Worm (Caenorhabditis elegans) whole organism, L4 larva: ENCODE measurements around the gene T26H5.11.

Experiments
- F26F4.8 ChIP-seq: fragments of 200-800 bp; sonication (Bioruptor generic); conservative IDR thresholded peaks from 2 replicates; pipeline ENCODE4 v1.3.6; 2022; ENCODE audit warnings: missing genetic modification characterization, missing compliant biosample characterization
- F37D6.2 ChIP-seq: sonication (generic microtip); optimal IDR thresholded peaks from 2 replicates; lab custom pipeline; 2016; ENCODE audit warnings: mild to moderate bottlenecking, missing genetic modification characterization, missing compliant biosample characterization
- R02D3.7 ChIP-seq: fragments of 150-350 bp; sonication (generic microtip); optimal IDR thresholded peaks from 3 replicates; lab custom pipeline; 2014; ENCODE audit warnings: missing biosample characterization, missing genetic modification characterization
- T20F7.1 ChIP-seq: fragments of 200-800 bp; sonication (Bioruptor generic); optimal IDR thresholded peaks from 2 replicates; lab custom pipeline; 2018; ENCODE audit warnings: mild to moderate bottlenecking, missing genetic modification characterization, missing compliant biosample characterization
- Y48G9A.11 ChIP-seq: fragments of 200-800 bp; sonication (Bioruptor generic); IDR thresholded peaks from 2 replicates; pipeline ENCODE4 v1.3.6; 2022; ENCODE audit warnings: missing genetic modification reagents, missing genetic modification characterization, missing compliant biosample characterization
- Y5F2A.4 ChIP-seq: fragments of 200-800 bp; sonication (Bioruptor generic); optimal IDR thresholded peaks from 2 replicates; lab custom pipeline; 2018; ENCODE audit warnings: mild to moderate bottlenecking, missing genetic modification characterization, missing compliant biosample characterization
- Y75B8A.6 ChIP-seq: fragments of 200-800 bp; sonication (Bioruptor generic); IDR thresholded peaks from 2 replicates; pipeline ENCODE4 v1.3.6; 2022; ENCODE audit warnings: missing genetic modification reagents, missing genetic modification characterization, missing compliant biosample characterization
- ZK337.2 ChIP-seq: fragments of 200-800 bp; sonication (Bioruptor generic); IDR thresholded peaks from 2 replicates; pipeline ENCODE4 v1.3.6; 2022; ENCODE audit warnings: missing genetic modification reagents, missing genetic modification characterization, missing compliant biosample characterization
- aha-1 ChIP-seq: fragments of 150-350 bp; peaks from one replicate; lab custom pipeline; 2014; ENCODE audit warnings: missing biosample characterization, missing genetic modification characterization
- ama-1 ChIP-seq: fragments of 150-350 bp; optimal IDR thresholded peaks from 2 replicates; lab custom pipeline; 2014; ENCODE audit warnings: inconsistent platforms, mixed read lengths
- arid-1 ChIP-seq: fragments of 200-800 bp; sonication (Bioruptor generic); conservative IDR thresholded peaks from 2 replicates; pipeline ENCODE4 v1.3.6; 2022; ENCODE audit warnings: missing genetic modification reagents, missing genetic modification characterization, missing compliant biosample characterization
- ceh-20 ChIP-seq: fragments of 200-800 bp; sonication (Bioruptor generic); IDR thresholded peaks from 2 replicates; pipeline ENCODE4 v1.3.6; 2022; ENCODE audit warnings: missing genetic modification reagents, missing genetic modification characterization, missing compliant biosample characterization
- daf-16 ChIP-seq, 3 experiments: sonication (generic microtip); optimal IDR thresholded peaks; 2 replicates each; lab custom pipeline; 2016 to 2017; ENCODE audit warnings: missing genetic modification characterization in 3 of 3, missing genetic modification reagents in 3 of 3, mild to moderate bottlenecking in 2 of 3, missing compliant biosample characterization in 2 of 3, missing biosample characterization in 1 of 3, moderate library complexity in 1 of 3
- dpl-1 ChIP-seq: fragments of 150-350 bp; optimal IDR thresholded peaks from 2 replicates; lab custom pipeline; 2014; ENCODE audit warnings: missing biosample characterization, missing genetic modification reagents, missing genetic modification characterization
- dve-1 ChIP-seq: sonication (generic microtip); optimal IDR thresholded peaks from 2 replicates; lab custom pipeline; 2017; ENCODE audit warnings: antibody characterized with exemption, mild to moderate bottlenecking, missing genetic modification characterization, missing compliant biosample characterization; ENCODE audit not compliant: insufficient read depth
- fos-1 ChIP-seq: fragments of 150-350 bp; optimal IDR thresholded peaks from 2 replicates; lab custom pipeline; 2014; ENCODE audit warnings: missing biosample characterization, missing genetic modification characterization
- hif-1 ChIP-seq, 2 experiments: sonication (generic microtip); optimal IDR thresholded peaks; 2 replicates each; lab custom pipeline; 2016 to 2017; ENCODE audit warnings: missing compliant biosample characterization in 2 of 2, missing genetic modification characterization in 2 of 2, missing genetic modification reagents in 2 of 2, missing genotype in 2 of 2, mild to moderate bottlenecking in 1 of 2
- hlh-30 ChIP-seq: sonication (generic microtip); optimal IDR thresholded peaks from 2 replicates; lab custom pipeline; 2017; ENCODE audit warnings: antibody characterized with exemption, mild to moderate bottlenecking, missing genetic modification characterization, missing compliant biosample characterization; ENCODE audit not compliant: insufficient read depth
- lin-39 ChIP-seq: fragments of 150-350 bp; optimal IDR thresholded peaks from 2 replicates; lab custom pipeline; 2014; ENCODE audit warnings: missing biosample characterization, missing genetic modification reagents, missing genetic modification characterization
- mdl-1 ChIP-seq, 2 experiments: fragments of 150-350 bp in 1 of 2; sonication (generic microtip) in 1 of 2; optimal IDR thresholded peaks; 2 replicates each; lab custom pipeline; 2014 to 2017; ENCODE audit warnings: missing biosample characterization in 2 of 2, missing genetic modification characterization in 2 of 2
- mes-2 ChIP-seq: sonication (generic microtip); optimal IDR thresholded peaks from 2 replicates; lab custom pipeline; 2016; ENCODE audit warnings: missing genotype, mild to moderate bottlenecking, missing genetic modification characterization, missing compliant biosample characterization; ENCODE audit not compliant: poor library complexity, severe bottlenecking
- mxl-2 ChIP-seq: fragments of 200-800 bp; sonication (Bioruptor generic); conservative IDR thresholded peaks from 2 replicates; pipeline ENCODE4 v1.3.6; 2022; ENCODE audit warnings: missing genetic modification reagents, missing genetic modification characterization, missing compliant biosample characterization
- nhr-237 ChIP-seq: sonication (generic microtip); optimal IDR thresholded peaks from 2 replicates; lab custom pipeline; 2017; ENCODE audit warnings: missing biosample characterization, missing genetic modification characterization
- nhr-25 ChIP-seq: sonication (generic microtip); optimal IDR thresholded peaks from 2 replicates; lab custom pipeline; 2017; ENCODE audit warnings: missing genetic modification characterization, mild to moderate bottlenecking, missing compliant biosample characterization, antibody characterized with exemption, moderate library complexity, borderline replicate concordance; ENCODE audit not compliant: insufficient read depth
- nhr-28 ChIP-seq: fragments of 150-350 bp; optimal IDR thresholded peaks from 2 replicates; lab custom pipeline; 2014; ENCODE audit warnings: missing biosample characterization, missing genetic modification characterization
- nhr-42 ChIP-seq: fragments of 200-800 bp; sonication (Bioruptor generic); IDR thresholded peaks from 2 replicates; pipeline ENCODE4 v1.3.6; 2022; ENCODE audit warnings: missing genetic modification characterization, missing compliant biosample characterization
- nhr-76 ChIP-seq: fragments of 150-350 bp; optimal IDR thresholded peaks from 2 replicates; lab custom pipeline; 2014; ENCODE audit warnings: missing biosample characterization, missing genetic modification characterization
- php-3 ChIP-seq: fragments of 200-800 bp; sonication (Bioruptor generic); IDR thresholded peaks from 2 replicates; pipeline ENCODE4 v1.3.6; 2022; ENCODE audit warnings: missing genetic modification reagents, missing genetic modification characterization, missing compliant biosample characterization
- pqm-1 ChIP-seq: sonication (generic microtip); optimal IDR thresholded peaks from 2 replicates; lab custom pipeline; 2017; ENCODE audit warnings: missing biosample characterization, missing genetic modification characterization
- spr-1 ChIP-seq: sonication (generic microtip); optimal IDR thresholded peaks from 2 replicates; lab custom pipeline; 2016; ENCODE audit warnings: mild to moderate bottlenecking, missing genetic modification characterization, missing compliant biosample characterization
- tag-97 ChIP-seq: fragments of 200-800 bp; sonication (Bioruptor generic); IDR thresholded peaks from 2 replicates; pipeline ENCODE4 v1.3.6; 2022; ENCODE audit warnings: missing genetic modification characterization, missing compliant biosample characterization
- unc-130 ChIP-seq: sonication (generic microtip); optimal IDR thresholded peaks from 2 replicates; lab custom pipeline; 2016; ENCODE audit warnings: missing genetic modification reagents, missing genetic modification characterization, missing compliant biosample characterization
- unc-62 ChIP-seq, 3 experiments: fragments of 150-350 bp in 1 of 3; sonication (generic microtip); optimal IDR thresholded peaks in 2 of 3; peaks in 1 of 3; 1 replicate in 1 of 3; 2 replicates in 2 of 3; lab custom pipeline; 2014 to 2017; ENCODE audit warnings: missing biosample characterization in 3 of 3, missing genetic modification characterization in 3 of 3, missing genetic modification reagents in 3 of 3, missing genotype in 1 of 3
- zfp-2 ChIP-seq: sonication (generic microtip); optimal IDR thresholded peaks from 2 replicates; lab custom pipeline; 2016; ENCODE audit warnings: mild to moderate bottlenecking, missing genetic modification characterization, missing compliant biosample characterization
- zfp-3 ChIP-seq: fragments of 200-800 bp; sonication (Bioruptor generic); conservative IDR thresholded peaks from 2 replicates; pipeline ENCODE4 v1.3.6; 2022; ENCODE audit warnings: missing genetic modification reagents, missing genetic modification characterization, missing compliant biosample characterization

Gene T26H5.11

ce11 chrV:15434647-15435046 is 9.4 kb downstream of the T26H5.11 start:
- TF ChIP-seq dpl-1 (GFP tag; lab: Kevin White, UChicago) (no peak), nhr-25 (tag; lab: Kevin White, UChicago) (no peak), R02D3.7 (no peak), daf-16 (GFP tag; optimal IDR thresholded peaks at IDR 0.05; lab: Kevin White, UChicago) (no peak), daf-16 (tag; optimal IDR thresholded peaks at IDR 0.05; lab: Kevin White, UChicago) (peak; percentile 53), F37D6.2 (tag; lab: Kevin White, UChicago) (no peak), arid-1 (GFP tag; lab: Robert Waterston, UW) (no peak), mdl-1 (tag; optimal IDR thresholded peaks at IDR 0.05; lab: Kevin White, UChicago) (no peak), ceh-20 (GFP tag; lab: Robert Waterston, UW) (no peak), nhr-42 (GFP tag; lab: Robert Waterston, UW) (no peak), nhr-237 (no peak), pqm-1 (tag; lab: Kevin White, UChicago) (peak; percentile 57), Y48G9A.11 (GFP tag; lab: Robert Waterston, UW) (no peak), T20F7.1 (GFP tag; lab: Kevin White, UChicago) (no peak), hif-1 (tag; optimal IDR thresholded peaks at IDR 0.05; lab: Kevin White, UChicago) (no peak), hlh-30 (no peak), mes-2 (tag; lab: Kevin White, UChicago) (no peak), unc-130 (GFP tag; lab: Kevin White, UChicago) (no peak), zfp-2 (no peak)

- peak; percentile 38 for TF ChIP-seq aha-1 (tag; lab: Kevin White, UChicago)
- TF ChIP-seq mxl-2 = peak; percentile 56; the same call in 1 of the 2 replicates
Measured at ce11 chrV:15433654-15434053, 10.4 kb downstream of the T26H5.11 start.

- TF ChIP-seq Y5F2A.4 (no peak), spr-1 (tag; lab: Kevin White, UChicago) (no peak), nhr-28 (tag; lab: Kevin White, UChicago) (peak; percentile 80), daf-16 (GFP tag; optimal IDR thresholded peaks at IDR 0.05; lab: Kevin White, UChicago) (no peak), daf-16 (tag; optimal IDR thresholded peaks at IDR 0.05; lab: Kevin White, UChicago) (peak; percentile 97), T20F7.1 (GFP tag; lab: Kevin White, UChicago) (no peak), mxl-2 (no peak), unc-62 (GFP tag; optimal IDR thresholded peaks at IDR 0.05 in 1 of 2; lab: Kevin White, UChicago) (no peak), unc-62 (tag; optimal IDR thresholded peaks at IDR 0.05; lab: Kevin White, UChicago) (no peak), pqm-1 (tag; lab: Kevin White, UChicago) (peak; percentile 92), fos-1 (tag; lab: Kevin White, UChicago) (no peak), aha-1 (tag; lab: Kevin White, UChicago) (peak; percentile 17), ama-1 (lab: Kevin White, UChicago) (no peak), dve-1 (tag; lab: Kevin White, UChicago) (peak; percentile 26), nhr-76 (tag; lab: Kevin White, UChicago) (no peak), zfp-3 (GFP tag; lab: Robert Waterston, UW) (no peak)
Measured at ce11 chrV:15432457-15432856, 11.6 kb downstream of the T26H5.11 start, which contains the start of gene T26H5.8. T26H5.8 (minus strand) TSS chrV:15432726.

- TF ChIP-seq lin-39 (peak; percentile 33), tag-97 (GFP tag; lab: Robert Waterston, UW) (0 out of 2 replicates have a peak, but pooled peaks have one; percentile 35), ZK337.2 (GFP tag; lab: Robert Waterston, UW) (0 out of 2 replicates have a peak, but pooled peaks have one; percentile 35), unc-62 (GFP tag; optimal IDR thresholded peaks at IDR 0.05 in 1 of 2; lab: Kevin White, UChicago) (peak in 1 of 2 experiments; percentile 63), unc-62 (tag; optimal IDR thresholded peaks at IDR 0.05; lab: Kevin White, UChicago) (no peak), php-3 (GFP tag; lab: Robert Waterston, UW) (no peak), F26F4.8 (GFP tag; lab: Robert Waterston, UW) (no peak), Y75B8A.6 (GFP tag; lab: Robert Waterston, UW) (peak; percentile 63; the same call in 1 of the 2 replicates)
Measured at ce11 chrV:15431322-15432052, 12.6 kb downstream of the T26H5.11 start.
